Worm (Caenorhabditis elegans) whole organism, young adult: ENCODE measurements around the gene dmsr-6.

Source experiments
- F33H1.4 ChIP-seq: fragments of 200-800 bp; sonication (Bioruptor generic); IDR thresholded peaks from 2 replicates; pipeline ENCODE4 v1.3.6; 2022; ENCODE audit warnings: missing genetic modification reagents, missing genetic modification characterization, missing compliant biosample characterization
- F39B2.1 ChIP-seq: fragments of 200-800 bp; sonication (Bioruptor generic); IDR thresholded peaks from 2 replicates; pipeline ENCODE4 v1.3.6; 2022; ENCODE audit warnings: missing genetic modification reagents, missing genetic modification characterization, missing compliant biosample characterization
- F55B11.4 ChIP-seq: sonication (generic microtip); optimal IDR thresholded peaks from 2 replicates; lab custom pipeline; 2016; ENCODE audit warnings: missing compliant biosample characterization, missing genetic modification characterization, borderline replicate concordance; ENCODE audit not compliant: insufficient read depth
- F57A8.1 ChIP-seq: fragments of 200-800 bp; sonication (Bioruptor generic); optimal IDR thresholded peaks from 2 replicates; lab custom pipeline; 2018; ENCODE audit warnings: mild to moderate bottlenecking, missing genetic modification characterization, moderate library complexity, missing compliant biosample characterization
- Y53F4B.3 ChIP-seq: fragments of 200-800 bp; sonication (Bioruptor generic); IDR thresholded peaks from 2 replicates; pipeline ENCODE4 v1.3.6; 2022; ENCODE audit warnings: missing genetic modification reagents, missing genetic modification characterization, missing compliant biosample characterization
- Y56A3A.18 ChIP-seq: fragments of 200-800 bp; sonication (Bioruptor generic); IDR thresholded peaks from 2 replicates; pipeline ENCODE4 v1.3.6; 2022; ENCODE audit warnings: missing genetic modification reagents, missing genetic modification characterization, missing compliant biosample characterization
- ZK185.1 ChIP-seq: sonication (generic microtip); optimal IDR thresholded peaks from 2 replicates; lab custom pipeline; 2016; ENCODE audit warnings: mild to moderate bottlenecking, missing genetic modification characterization, missing compliant biosample characterization; ENCODE audit not compliant: poor library complexity, severe bottlenecking
- ama-1 ChIP-seq, 3 experiments: fragments of 150-350 bp in 1 of 3; sonication (generic microtip) in 2 of 3; optimal IDR thresholded peaks; 2 replicates each; lab custom pipeline; 2014 to 2018; ENCODE audit warnings: missing biosample characterization in 2 of 3, missing genetic modification characterization in 2 of 3, missing genetic modification reagents in 2 of 3
- attf-3 ChIP-seq: fragments of 200-800 bp; sonication (Bioruptor generic); conservative IDR thresholded peaks from 2 replicates; pipeline ENCODE4 v1.3.6; 2022; ENCODE audit warnings: missing genetic modification reagents, missing genetic modification characterization, missing compliant biosample characterization
- attf-6 ChIP-seq: fragments of 200-800 bp; sonication (Bioruptor generic); IDR thresholded peaks from 2 replicates; pipeline ENCODE4 v1.3.6; 2022; ENCODE audit warnings: missing genetic modification reagents, missing genetic modification characterization, missing compliant biosample characterization
- ccch-3 ChIP-seq: fragments of 200-800 bp; sonication (Bioruptor generic); optimal IDR thresholded peaks from 2 replicates; lab custom pipeline; 2018; ENCODE audit warnings: mild to moderate bottlenecking, missing genetic modification characterization, missing compliant biosample characterization
- cebp-2 ChIP-seq: fragments of 200-800 bp; sonication (Bioruptor generic); IDR thresholded peaks from 2 replicates; pipeline ENCODE4 v1.3.6; 2022; ENCODE audit warnings: missing genetic modification characterization, missing compliant biosample characterization
- ceh-27 ChIP-seq: fragments of 200-800 bp; sonication (Bioruptor generic); optimal IDR thresholded peaks from 2 replicates; lab custom pipeline; 2018; ENCODE audit warnings: mild to moderate bottlenecking, missing genetic modification characterization, moderate library complexity, missing compliant biosample characterization
- ceh-91 ChIP-seq: fragments of 200-800 bp; sonication (Bioruptor generic); IDR thresholded peaks from 2 replicates; pipeline ENCODE4 v1.3.6; 2022; ENCODE audit warnings: missing genetic modification reagents, missing genetic modification characterization, missing compliant biosample characterization
- chd-7 ChIP-seq: sonication (generic microtip); optimal IDR thresholded peaks from 2 replicates; lab custom pipeline; 2016; ENCODE audit warnings: mild to moderate bottlenecking, missing genetic modification characterization, moderate library complexity, missing compliant biosample characterization
- egl-18 ChIP-seq: fragments of 200-800 bp; sonication (Bioruptor generic); IDR thresholded peaks from 2 replicates; pipeline ENCODE4 v1.3.6; 2022; ENCODE audit warnings: missing genetic modification reagents, missing genetic modification characterization, missing compliant biosample characterization
- egl-44 ChIP-seq: fragments of 200-800 bp; sonication (Bioruptor generic); IDR thresholded peaks from 2 replicates; pipeline ENCODE4 v1.3.6; 2022; ENCODE audit warnings: missing genetic modification reagents, missing genetic modification characterization, missing compliant biosample characterization
- ekl-4 ChIP-seq: fragments of 200-800 bp; sonication (Bioruptor generic); IDR thresholded peaks from 2 replicates; pipeline ENCODE4 v1.3.6; 2022; ENCODE audit warnings: missing genetic modification reagents, missing genetic modification characterization, missing compliant biosample characterization
- hrde-1 ChIP-seq: sonication (generic microtip); optimal IDR thresholded peaks from 2 replicates; lab custom pipeline; 2016; ENCODE audit warnings: missing genetic modification characterization, mild to moderate bottlenecking, missing compliant biosample characterization, moderate library complexity, missing genotype, missing genetic modification reagents, borderline replicate concordance
- lag-1 ChIP-seq: fragments of 200-800 bp; sonication (Bioruptor generic); IDR thresholded peaks from 2 replicates; pipeline ENCODE4 v1.3.6; 2022; ENCODE audit warnings: missing genetic modification reagents, missing genetic modification characterization, missing compliant biosample characterization
- lin-40 ChIP-seq: sonication (generic microtip); optimal IDR thresholded peaks from 2 replicates; lab custom pipeline; 2016; ENCODE audit warnings: missing genetic modification characterization, mild to moderate bottlenecking, missing compliant biosample characterization, missing genotype, missing genetic modification reagents
- lin-54 ChIP-seq: fragments of 200-800 bp; sonication (Bioruptor generic); optimal IDR thresholded peaks from 2 replicates; lab custom pipeline; 2018; ENCODE audit warnings: mild to moderate bottlenecking, missing genetic modification characterization, missing compliant biosample characterization
- madf-10 ChIP-seq: sonication (generic microtip); optimal IDR thresholded peaks from 2 replicates; lab custom pipeline; 2016; ENCODE audit warnings: mild to moderate bottlenecking, missing genetic modification characterization, missing compliant biosample characterization
- madf-3 ChIP-seq: fragments of 200-800 bp; sonication (Bioruptor generic); IDR thresholded peaks from 2 replicates; pipeline ENCODE4 v1.3.6; 2022; ENCODE audit warnings: missing genetic modification reagents, missing genetic modification characterization, missing compliant biosample characterization
- mcd-1 ChIP-seq: fragments of 200-800 bp; sonication (Bioruptor generic); IDR thresholded peaks from 2 replicates; pipeline ENCODE4 v1.3.6; 2022; ENCODE audit warnings: missing genetic modification reagents, missing genetic modification characterization, missing compliant biosample characterization
- mxl-1 ChIP-seq: sonication (generic microtip); optimal IDR thresholded peaks from 2 replicates; lab custom pipeline; 2016; ENCODE audit warnings: missing genetic modification characterization, missing compliant biosample characterization
- nfyb-1 ChIP-seq: fragments of 200-800 bp; sonication (Bioruptor generic); IDR thresholded peaks from 2 replicates; pipeline ENCODE4 v1.3.6; 2022; ENCODE audit warnings: missing genetic modification reagents, missing genetic modification characterization, missing compliant biosample characterization
- nhr-80 ChIP-seq: sonication (generic microtip); optimal IDR thresholded peaks from 2 replicates; lab custom pipeline; 2016; ENCODE audit warnings: missing genetic modification characterization, missing compliant biosample characterization
- nhr-90 ChIP-seq: sonication (generic microtip); optimal IDR thresholded peaks from 2 replicates; lab custom pipeline; 2016; ENCODE audit warnings: missing genotype, mild to moderate bottlenecking, missing genetic modification characterization, missing compliant biosample characterization
- pbrm-1 ChIP-seq: fragments of 200-800 bp; sonication (Bioruptor generic); IDR thresholded peaks from 2 replicates; pipeline ENCODE4 v1.3.6; 2022; ENCODE audit warnings: missing genetic modification reagents, missing genetic modification characterization, missing compliant biosample characterization
- pha-4 ChIP-seq: fragments of 150-350 bp; sonication (generic microtip); optimal IDR thresholded peaks from 2 replicates; lab custom pipeline; 2014; ENCODE audit warnings: missing biosample characterization, missing genetic modification reagents, missing genetic modification characterization
- snpc-1.1 ChIP-seq: sonication (generic microtip); optimal IDR thresholded peaks from 2 replicates; lab custom pipeline; 2017; ENCODE audit warnings: missing genetic modification characterization, mild to moderate bottlenecking, missing compliant biosample characterization, antibody characterized with exemption, moderate library complexity, missing genotype, missing genetic modification reagents; ENCODE audit not compliant: insufficient read depth
- snpc-1.3 ChIP-seq: sonication (generic microtip); optimal IDR thresholded peaks from 2 replicates; lab custom pipeline; 2017; ENCODE audit warnings: missing genetic modification characterization, mild to moderate bottlenecking, missing compliant biosample characterization, antibody characterized with exemption, moderate library complexity, missing genotype, missing genetic modification reagents; ENCODE audit not compliant: insufficient read depth
- somi-1 ChIP-seq: fragments of 200-800 bp; sonication (Bioruptor generic); optimal IDR thresholded peaks from 2 replicates; lab custom pipeline; 2018; ENCODE audit warnings: mild to moderate bottlenecking, missing genetic modification characterization, missing compliant biosample characterization
- unc-130 ChIP-seq: sonication (generic microtip); optimal IDR thresholded peaks from 2 replicates; lab custom pipeline; 2016; ENCODE audit warnings: missing genetic modification reagents, missing genetic modification characterization, missing compliant biosample characterization
- unc-62 ChIP-seq: fragments of 150-350 bp; optimal IDR thresholded peaks from 2 replicates; lab custom pipeline; 2014; ENCODE audit warnings: missing biosample characterization, missing genetic modification reagents, missing genetic modification characterization
- zfh-2 ChIP-seq: fragments of 200-800 bp; sonication (Bioruptor generic); conservative IDR thresholded peaks from 2 replicates; pipeline ENCODE4 v1.3.6; 2022; ENCODE audit warnings: missing genetic modification reagents, missing genetic modification characterization, missing compliant biosample characterization
- zim-3 ChIP-seq: sonication (generic microtip); optimal IDR thresholded peaks from 2 replicates; lab custom pipeline; 2017; ENCODE audit warnings: mild to moderate bottlenecking, missing genetic modification characterization, moderate library complexity, missing compliant biosample characterization
- ztf-22 ChIP-seq: fragments of 200-800 bp; sonication (Bioruptor generic); optimal IDR thresholded peaks from 2 replicates; lab custom pipeline; 2018; ENCODE audit warnings: mild to moderate bottlenecking, missing genetic modification characterization, moderate library complexity, missing compliant biosample characterization
- ztf-26 ChIP-seq: sonication (generic microtip); optimal IDR thresholded peaks from 2 replicates; lab custom pipeline; 2017; ENCODE audit warnings: missing genetic modification characterization, missing compliant biosample characterization
- ztf-28 ChIP-seq: fragments of 200-800 bp; sonication (Bioruptor generic); IDR thresholded peaks from 2 replicates; pipeline ENCODE4 v1.3.6; 2022; ENCODE audit warnings: missing genetic modification reagents, missing genetic modification characterization, missing compliant biosample characterization
- ztf-6 ChIP-seq: fragments of 200-800 bp; sonication (Bioruptor generic); IDR thresholded peaks from 2 replicates; pipeline ENCODE4 v1.3.6; 2022; ENCODE audit warnings: missing genetic modification reagents, missing genetic modification characterization, missing compliant biosample characterization

Gene dmsr-6

DNA sequence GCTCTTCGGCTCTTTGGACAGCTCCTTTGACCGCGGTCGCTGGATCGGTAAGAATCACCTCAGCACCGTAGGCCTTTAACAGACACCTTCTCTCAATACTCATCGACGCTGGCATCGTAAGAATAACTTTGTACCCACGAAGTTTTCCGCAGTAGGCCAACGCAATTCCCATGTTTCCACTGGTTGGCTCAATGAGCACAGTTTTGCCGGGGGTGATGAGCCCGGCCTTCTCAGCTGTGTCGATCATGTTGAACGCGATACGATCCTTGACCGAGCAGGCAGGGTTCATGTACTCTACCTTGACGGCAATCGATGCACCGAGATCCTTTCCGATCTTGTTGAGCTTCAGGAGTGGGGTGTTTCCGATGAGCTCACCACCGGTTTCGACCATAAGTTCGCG, 38.6 kb downstream of the dmsr-6 start (continued):
- TF ChIP-seq ccch-3 (GFP tag; lab: Kevin White, UChicago) (no peak), nhr-90 (tag; lab: Kevin White, UChicago) (no peak), somi-1 (no peak), ekl-4 (GFP tag; lab: Robert Waterston, UW) (0 out of 2 replicates have a peak, but pooled peaks have one; percentile 11), ztf-6 (no peak), attf-6 (no peak), nhr-80 (tag; lab: Kevin White, UChicago) (no peak), ztf-22 (GFP tag; lab: Kevin White, UChicago) (no peak), ama-1 (optimal IDR thresholded peaks at IDR 0.05; lab: Kevin White, UChicago) (peak; percentile 31), ama-1 (GFP tag; optimal IDR thresholded peaks at IDR 0.05; lab: Kevin White, UChicago) (no peak), pbrm-1 (GFP tag; lab: Robert Waterston, UW) (no peak), chd-7 (peak; percentile 18), egl-44 (GFP tag; lab: Robert Waterston, UW) (no peak), hrde-1 (no peak), unc-62 (GFP tag; lab: Kevin White, UChicago) (no peak), unc-130 (GFP tag; lab: Kevin White, UChicago) (no peak), ZK185.1 (tag; lab: Kevin White, UChicago) (no peak), madf-10 (no peak), zim-3 (tag; lab: Kevin White, UChicago) (no peak), F55B11.4 (tag; lab: Kevin White, UChicago) (no peak), madf-3 (no peak), cebp-2 (GFP tag; lab: Robert Waterston, UW) (no peak), Y53F4B.3 (GFP tag; lab: Robert Waterston, UW) (no peak), F33H1.4 (no peak), mxl-1 (tag; lab: Kevin White, UChicago) (no peak), ceh-27 (GFP tag; lab: Kevin White, UChicago) (no peak), Y56A3A.18 (GFP tag; lab: Robert Waterston, UW) (no peak), zfh-2 (peak; percentile 52; the same call in 1 of the 2 replicates), nfyb-1 (GFP tag; lab: Robert Waterston, UW) (0 out of 2 replicates have a peak, but pooled peaks have one; percentile 39), pha-4 (tag; lab: Kevin White, UChicago) (no peak), lag-1 (GFP tag; lab: Robert Waterston, UW) (no peak), egl-18 (GFP tag; lab: Robert Waterston, UW) (no peak)

DNA sequence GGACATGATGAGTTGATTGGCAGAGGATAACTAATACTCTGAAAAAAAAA, 38.8 kb downstream of the dmsr-6 start, which contains the start of gene cysl-2:
Gene cysl-2 (minus strand): TSS at position 38 of the 50 bp plus-strand sequence.
- 0 out of 2 replicates have a peak, but pooled peaks have one; percentile 3 for TF ChIP-seq mcd-1 (GFP tag; lab: Robert Waterston, UW)
- no peak for TF ChIP-seq snpc-1.1 (tag; lab: Kevin White, UChicago)

DNA sequence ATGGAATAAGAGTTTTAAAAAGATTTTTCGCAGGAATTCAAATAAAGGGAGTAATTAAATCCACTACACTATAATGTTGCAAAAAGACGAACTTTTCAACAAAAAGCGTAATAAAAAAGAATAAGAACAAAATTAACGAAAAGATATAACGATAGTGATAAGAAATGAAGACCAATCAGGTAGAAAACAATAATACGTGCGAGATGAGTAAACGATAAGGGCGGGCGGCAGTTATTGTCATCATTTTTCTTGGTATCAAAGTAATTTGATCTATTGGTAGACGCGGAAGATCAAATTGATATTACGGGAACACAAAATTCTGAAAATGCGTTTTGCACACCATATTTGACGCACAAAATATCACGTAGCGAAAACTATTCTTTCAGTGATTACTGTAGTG, 39.0 kb downstream of the dmsr-6 start:
- TF ChIP-seq snpc-1.1 (tag; lab: Kevin White, UChicago) (no peak), lin-54 (GFP tag; lab: Kevin White, UChicago) (no peak), lin-40 (tag; lab: Kevin White, UChicago) (no peak), F39B2.1 (GFP tag; lab: Robert Waterston, UW) (no peak), ccch-3 (GFP tag; lab: Kevin White, UChicago) (no peak), ztf-28 (GFP tag; lab: Robert Waterston, UW) (no peak), snpc-1.3 (tag; lab: Kevin White, UChicago) (no peak), ZK185.1 (tag; lab: Kevin White, UChicago) (no peak), ztf-26 (tag; lab: Kevin White, UChicago) (no peak), ceh-91 (GFP tag; lab: Robert Waterston, UW) (no peak), attf-3 (GFP tag; lab: Robert Waterston, UW) (no peak), F57A8.1 (GFP tag; lab: Kevin White, UChicago) (no peak), madf-3 (no peak)
- TF ChIP-seq, all 124 proteins: peak for 0
